ENCODE assay signal across 1 worm cellular context in the genomic region with DNA sequence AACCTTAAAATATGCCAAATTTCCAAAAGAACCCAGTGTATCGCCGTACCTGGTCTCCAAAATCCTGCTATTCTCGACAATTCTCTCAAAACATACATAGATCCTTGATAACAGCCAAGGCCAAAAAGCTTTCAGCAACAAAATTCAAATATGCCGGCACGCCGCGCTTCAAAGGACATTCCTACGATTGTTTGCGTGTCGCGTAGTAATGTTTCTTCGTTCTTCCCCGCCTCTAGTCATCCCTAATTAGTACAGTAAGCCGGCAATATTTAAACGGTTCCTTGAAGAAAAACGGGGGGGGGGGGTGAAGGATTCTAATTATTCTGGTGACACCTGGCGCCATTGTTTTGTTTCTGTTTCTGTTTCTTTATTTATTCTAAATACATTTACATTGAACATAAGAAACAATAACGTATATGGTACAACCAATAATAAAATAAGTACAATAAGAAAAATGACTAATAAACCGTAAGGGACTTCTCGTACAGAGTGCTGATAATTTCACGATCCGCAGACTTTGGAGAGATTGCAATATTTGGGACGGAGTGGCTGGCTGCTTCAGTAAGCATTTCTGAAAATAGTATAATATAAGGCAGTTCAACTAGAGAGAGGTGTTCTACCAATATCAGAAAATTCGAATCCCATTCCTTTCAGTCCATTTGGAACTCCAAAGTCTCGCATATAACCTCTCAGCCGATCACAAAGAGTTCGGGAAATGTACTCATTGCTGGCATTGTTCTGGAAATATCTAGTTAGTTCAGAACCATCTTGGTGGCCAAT.
A peak's percentile ranks its signal among the peaks of the same experiment; 100 is the strongest.
TF ChIP-seq lines count a peak whose summit lies in the region.

No protein-coding gene starts in this region.

TF ChIP-seq in whole organism, young adult, 124 proteins besides CTCF, POLR2A, EP300 and RAD21 (continued from another document):
- TF ChIP-seq mcd-1 (GFP tag; IDR thresholded peaks at IDR 0.05; lab: Robert Waterston, UW) (peak; percentile 40; the same call in 1 of the 2 replicates), F49E8.2 (tag; optimal IDR thresholded peaks at IDR 0.05; lab: Kevin White, UChicago; ENCODE audit: insufficient read depth) (no peak), F52B5.7 (tag; optimal IDR thresholded peaks at IDR 0.05; lab: Kevin White, UChicago) (peak; percentile 81), B0261.1 (tag; optimal IDR thresholded peaks at IDR 0.05; lab: Kevin White, UChicago) (no peak), egl-44 (GFP tag; IDR thresholded peaks at IDR 0.05; lab: Robert Waterston, UW) (0 out of 2 replicates have a peak, but pooled peaks have one; percentile 20), hmg-20 (GFP tag; IDR thresholded peaks at IDR 0.05; lab: Robert Waterston, UW) (no peak; the same call in 1 of the 2 replicates), snpc-4 (GFP tag; optimal IDR thresholded peaks at IDR 0.05; lab: Kevin White, UChicago) (no peak), snpc-4 (tag; optimal IDR thresholded peaks at IDR 0.05; lab: Kevin White, UChicago) (peak in 1 of 4 experiments; percentile 43), hlh-12 (tag; optimal IDR thresholded peaks at IDR 0.05; lab: Kevin White, UChicago) (no peak), pha-4 (tag; optimal IDR thresholded peaks at IDR 0.05; lab: Kevin White, UChicago) (no peak), hmg-1.2 (GFP tag; IDR thresholded peaks at IDR 0.05; lab: Robert Waterston, UW) (peak; percentile 24; the same call in 1 of the 2 replicates), tbp1 (GFP tag; optimal IDR thresholded peaks at IDR 0.05; lab: Kevin White, UChicago) (peak; percentile 54), snpc-3.4 (tag; optimal IDR thresholded peaks at IDR 0.05; lab: Kevin White, UChicago) (no peak), sptf-2 (GFP tag; optimal IDR thresholded peaks at IDR 0.05; lab: Kevin White, UChicago) (no peak), hlh-26 (GFP tag; conservative IDR thresholded peaks at IDR 0.05; lab: Robert Waterston, UW) (no peak), nhr-90 (tag; optimal IDR thresholded peaks at IDR 0.05; lab: Kevin White, UChicago) (peak; percentile 41), hsf-1 (GFP tag; IDR thresholded peaks at IDR 0.05; lab: Robert Waterston, UW) (peak; percentile 61; the same call in 1 of the 2 replicates), rec-8 (tag; optimal IDR thresholded peaks at IDR 0.05; lab: Kevin White, UChicago) (no peak)
